Worm (Caenorhabditis elegans) whole organism, early embryonic: Measurements from ENCODE around the gene clh-4.

ENCODE experiments used
- F13C5.2 ChIP-seq: sonication (generic microtip); optimal IDR thresholded peaks from 2 replicates; lab custom pipeline; 2017; ENCODE audit warnings: mild to moderate bottlenecking, missing genetic modification characterization, inconsistent platforms, missing compliant biosample characterization
- aly-1 ChIP-seq: sonication (generic microtip); optimal IDR thresholded peaks from 2 replicates; lab custom pipeline; 2016; ENCODE audit warnings: missing genetic modification characterization, missing compliant biosample characterization
- ama-1 ChIP-seq: fragments of 150-350 bp; optimal IDR thresholded peaks from 2 replicates; lab custom pipeline; 2014
- ceh-13 ChIP-seq: fragments of 200-800 bp; sonication (Bioruptor generic); optimal IDR thresholded peaks from 2 replicates; lab custom pipeline; 2018; ENCODE audit warnings: mild to moderate bottlenecking, missing genetic modification characterization, missing compliant biosample characterization
- pes-1 ChIP-seq: fragments of 200-800 bp; sonication (Bioruptor generic); IDR thresholded peaks from 2 replicates; pipeline ENCODE4 v1.3.6; 2022; ENCODE audit warnings: missing genetic modification reagents, missing genetic modification characterization, missing compliant biosample characterization
- scrt-1 ChIP-seq: fragments of 200-800 bp; sonication (Bioruptor generic); IDR thresholded peaks from 2 replicates; pipeline ENCODE4 v1.3.6; 2022; ENCODE audit warnings: missing genetic modification characterization, missing compliant biosample characterization
- sea-1 ChIP-seq: fragments of 200-800 bp; sonication (Bioruptor generic); conservative IDR thresholded peaks from 2 replicates; pipeline ENCODE4 v1.3.6; 2022; ENCODE audit warnings: missing genetic modification characterization, missing compliant biosample characterization
- tbx-11 ChIP-seq: fragments of 200-800 bp; sonication (Bioruptor generic); IDR thresholded peaks from 2 replicates; pipeline ENCODE4 v1.3.6; 2022; ENCODE audit warnings: missing genetic modification characterization, missing compliant biosample characterization
- tbx-37 ChIP-seq: fragments of 200-800 bp; sonication (Bioruptor generic); conservative IDR thresholded peaks from 2 replicates; pipeline ENCODE4 v1.3.6; 2022; ENCODE audit warnings: missing genetic modification reagents, missing genetic modification characterization, missing compliant biosample characterization
- tra-4 ChIP-seq: sonication (generic microtip); optimal IDR thresholded peaks from 2 replicates; lab custom pipeline; 2017; ENCODE audit warnings: missing genetic modification characterization, missing compliant biosample characterization

ce11 chrX:4125165-4125803 is 24.9 kb upstream of the clh-4 start:
- no peak for TF ChIP-seq ama-1 (lab: Kevin White, UChicago)
- no peak for TF ChIP-seq ceh-13 (GFP tag; lab: Kevin White, UChicago)
- TF ChIP-seq scrt-1 (GFP tag; lab: Robert Waterston, UW): no peak
- TF ChIP-seq pes-1 (GFP tag; lab: Robert Waterston, UW): no peak
- TF ChIP-seq tbx-11 (GFP tag; lab: Robert Waterston, UW): no peak
- no peak for TF ChIP-seq aly-1
- TF ChIP-seq sea-1 (GFP tag; lab: Robert Waterston, UW): no peak
- no peak for TF ChIP-seq tbx-37 (GFP tag; lab: Robert Waterston, UW)
- TF ChIP-seq tra-4 (tag; lab: Kevin White, UChicago): no peak
- no peak for TF ChIP-seq F13C5.2 (tag; lab: Kevin White, UChicago)
